Fruit fly (Drosophila melanogaster) whole organism, embryonic: ENCODE results near the gene Usp14.

Source experiments
- Aef1 ChIP-seq: fragments of 200-800 bp; sonication (Bioruptor generic); IDR thresholded peaks from 3 replicates; pipeline ENCODE4 v1.3.6; 2022; ENCODE audit warnings: missing biosample characterization, missing genetic modification characterization
- Asciz ChIP-seq: fragments of 200-800 bp; sonication (Bioruptor generic); optimal IDR thresholded peaks from 2 replicates; lab custom pipeline; 2017; ENCODE audit warnings: missing biosample characterization, mild to moderate bottlenecking, missing genetic modification characterization, missing genetic modification reagents
- Blimp-1 ChIP-seq: fragments of 200-800 bp; sonication (Bioruptor generic); optimal IDR thresholded peaks from 3 replicates; lab custom pipeline; 2018; ENCODE audit warnings: missing biosample characterization, missing genetic modification characterization, mild to moderate bottlenecking, moderate library complexity, missing genetic modification reagents
- CG11504 ChIP-seq: fragments of 200-800 bp; sonication (Bioruptor generic); optimal IDR thresholded peaks from 3 replicates; lab custom pipeline; 2019; ENCODE audit warnings: missing biosample characterization, mild to moderate bottlenecking, missing genetic modification characterization, moderate library complexity
- CG13424 ChIP-seq: fragments of 200-800 bp; sonication (Bioruptor generic); optimal IDR thresholded peaks from 2 replicates; lab custom pipeline; 2019; ENCODE audit warnings: missing biosample characterization, mild to moderate bottlenecking, missing genetic modification characterization, moderate library complexity
- CG14441 ChIP-seq: fragments of 200-800 bp; sonication (Bioruptor generic); IDR thresholded peaks from 2 replicates; pipeline ENCODE4 v1.3.6; 2022; ENCODE audit warnings: missing biosample characterization, missing genetic modification characterization
- CG14860 ChIP-seq: fragments of 200-800 bp; sonication (Bioruptor generic); IDR thresholded peaks from 3 replicates; pipeline ENCODE4 v1.3.6; 2022; ENCODE audit warnings: missing biosample characterization, missing genetic modification characterization; ENCODE audit not compliant: partially characterized antibody
- CG15514 ChIP-seq: fragments of 200-800 bp; sonication (Bioruptor generic); optimal IDR thresholded peaks from 3 replicates; lab custom pipeline; 2017; ENCODE audit warnings: missing biosample characterization, missing genetic modification characterization, mild to moderate bottlenecking, moderate library complexity, missing genetic modification reagents
- CG15696 ChIP-seq: fragments of 200-800 bp; sonication (Bioruptor generic); optimal IDR thresholded peaks from 2 replicates; lab custom pipeline; 2019; ENCODE audit warnings: missing biosample characterization, mild to moderate bottlenecking, missing genetic modification characterization, moderate library complexity
- CG16815 ChIP-seq: fragments of 200-800 bp; sonication (Bioruptor generic); optimal IDR thresholded peaks from 3 replicates; lab custom pipeline; 2017; ENCODE audit warnings: missing biosample characterization, mild to moderate bottlenecking, missing genetic modification characterization
- CG1792 ChIP-seq: fragments of 200-800 bp; sonication (Bioruptor generic); optimal IDR thresholded peaks from 2 replicates; lab custom pipeline; 2016; ENCODE audit warnings: missing biosample characterization, missing genetic modification characterization
- CG18764 ChIP-seq: fragments of 200-800 bp; sonication (Bioruptor generic); optimal IDR thresholded peaks from 3 replicates; lab custom pipeline; 2016; ENCODE audit warnings: missing biosample characterization, missing genetic modification characterization
- CG2129 ChIP-seq: fragments of 200-800 bp; sonication (Bioruptor generic); IDR thresholded peaks from 2 replicates; pipeline ENCODE4 v1.3.6; 2022; ENCODE audit warnings: missing biosample characterization, missing genetic modification characterization; ENCODE audit not compliant: partially characterized antibody
- CG4360 ChIP-seq: fragments of 200-800 bp; sonication (Bioruptor generic); IDR thresholded peaks from 2 replicates; pipeline ENCODE4 v1.3.6; 2022; ENCODE audit warnings: missing biosample characterization, missing genetic modification characterization
- CG6765 ChIP-seq: fragments of 200-800 bp; sonication (Bioruptor generic); optimal IDR thresholded peaks from 3 replicates; lab custom pipeline; 2017; ENCODE audit warnings: missing biosample characterization, mild to moderate bottlenecking, missing genetic modification characterization
- CG6791 ChIP-seq: fragments of 200-800 bp; sonication (Bioruptor generic); IDR thresholded peaks from 3 replicates; pipeline ENCODE4 v1.3.6; 2022; ENCODE audit warnings: missing biosample characterization, missing genetic modification characterization; ENCODE audit not compliant: partially characterized antibody
- CG8281 ChIP-seq: fragments of 200-800 bp; sonication (Bioruptor generic); optimal IDR thresholded peaks from 2 replicates; lab custom pipeline; 2018; ENCODE audit warnings: missing biosample characterization, mild to moderate bottlenecking, missing genetic modification characterization, moderate library complexity
- CG9215 ChIP-seq: fragments of 200-800 bp; sonication (Bioruptor generic); IDR thresholded peaks from 2 replicates; pipeline ENCODE4 v1.3.6; 2022; ENCODE audit warnings: missing biosample characterization, missing genetic modification characterization
- CG9817 ChIP-seq: fragments of 200-800 bp; sonication (Bioruptor generic); optimal IDR thresholded peaks from 2 replicates; lab custom pipeline; 2018; ENCODE audit warnings: missing biosample characterization, mild to moderate bottlenecking, missing genetic modification characterization, moderate library complexity
- CTCF ChIP-seq: fragments of 200-800 bp; sonication (Bioruptor generic); optimal IDR thresholded peaks from 2 replicates; lab custom pipeline; 2017; ENCODE audit warnings: missing biosample characterization, mild to moderate bottlenecking, missing genetic modification characterization, moderate library complexity
- CkIIα-i1 ChIP-seq: fragments of 200-800 bp; sonication (Bioruptor generic); IDR thresholded peaks from 2 replicates; pipeline ENCODE4 v1.3.6; 2022; ENCODE audit warnings: missing biosample characterization, missing genetic modification characterization
- HLHmδ ChIP-seq: fragments of 200-800 bp; sonication (Bioruptor generic); optimal IDR thresholded peaks from 2 replicates; lab custom pipeline; 2018; ENCODE audit warnings: missing biosample characterization, mild to moderate bottlenecking, missing genetic modification characterization, moderate library complexity
- Hey ChIP-seq: fragments of 200-800 bp; sonication (Bioruptor generic); optimal IDR thresholded peaks from 3 replicates; lab custom pipeline; 2018; ENCODE audit warnings: missing biosample characterization, mild to moderate bottlenecking, missing genetic modification characterization
- Hmr ChIP-seq: fragments of 200-800 bp; sonication (Bioruptor generic); optimal IDR thresholded peaks from 3 replicates; lab custom pipeline; 2017; ENCODE audit warnings: mild to moderate bottlenecking, missing biosample characterization, missing genetic modification reagents, missing genetic modification characterization
- Hsf ChIP-seq: fragments of 200-800 bp; sonication (Bioruptor generic); optimal IDR thresholded peaks from 3 replicates; lab custom pipeline; 2016; ENCODE audit warnings: missing biosample characterization, missing genetic modification characterization
- Mad ChIP-seq: fragments of 200-800 bp; sonication (Bioruptor generic); optimal IDR thresholded peaks from 2 replicates; lab custom pipeline; 2016; ENCODE audit warnings: missing biosample characterization, missing genetic modification characterization
- Max ChIP-seq: fragments of 200-800 bp; sonication (Bioruptor generic); optimal IDR thresholded peaks from 2 replicates; lab custom pipeline; 2016; ENCODE audit warnings: missing biosample characterization, mild to moderate bottlenecking, missing genetic modification characterization
- NFAT ChIP-seq: fragments of 200-800 bp; sonication (Bioruptor generic); IDR thresholded peaks from 2 replicates; pipeline ENCODE4 v1.3.6; 2022; ENCODE audit warnings: missing biosample characterization, missing genetic modification characterization
- NK7.1 ChIP-seq: fragments of 200-800 bp; sonication (Bioruptor generic); optimal IDR thresholded peaks from 3 replicates; lab custom pipeline; 2016; ENCODE audit warnings: missing biosample characterization, missing genetic modification characterization
- Rx ChIP-seq: fragments of 200-800 bp; sonication (Bioruptor generic); IDR thresholded peaks from 2 replicates; pipeline ENCODE4 v1.3.6; 2022; ENCODE audit warnings: missing biosample characterization, missing genetic modification characterization
- Sry-δ ChIP-seq: fragments of 200-800 bp; sonication (Bioruptor generic); optimal IDR thresholded peaks from 2 replicates; lab custom pipeline; 2016; ENCODE audit warnings: missing biosample characterization, missing genetic modification characterization
- Xrp1 ChIP-seq: fragments of 200-800 bp; sonication (Bioruptor generic); IDR thresholded peaks from 2 replicates; pipeline ENCODE4 v1.3.6; 2022; ENCODE audit warnings: missing biosample characterization, missing genetic modification characterization
- ap ChIP-seq: fragments of 200-800 bp; sonication (Bioruptor generic); IDR thresholded peaks from 2 replicates; pipeline ENCODE4 v1.3.6; 2022; ENCODE audit warnings: missing biosample characterization, missing genetic modification characterization
- ara ChIP-seq: fragments of 200-800 bp; sonication (Bioruptor generic); IDR thresholded peaks from 2 replicates; pipeline ENCODE4 v1.3.6; 2022; ENCODE audit warnings: missing biosample characterization, missing genetic modification characterization
- caup ChIP-seq: fragments of 200-800 bp; sonication (Bioruptor generic); optimal IDR thresholded peaks from 3 replicates; lab custom pipeline; 2017; ENCODE audit warnings: missing biosample characterization, mild to moderate bottlenecking, missing genetic modification characterization, moderate library complexity; ENCODE audit not compliant: severe bottlenecking
- chn ChIP-seq: fragments of 200-800 bp; sonication (Bioruptor generic); optimal IDR thresholded peaks from 2 replicates; lab custom pipeline; 2016; ENCODE audit warnings: missing biosample characterization, missing genetic modification characterization
- ci ChIP-seq: fragments of 200-800 bp; sonication (Bioruptor generic); IDR thresholded peaks from 3 replicates; pipeline ENCODE4 v1.3.6; 2022; ENCODE audit warnings: missing biosample characterization, missing genetic modification characterization
- dm ChIP-seq: fragments of 200-800 bp; sonication (Bioruptor generic); optimal IDR thresholded peaks from 3 replicates; lab custom pipeline; 2016; ENCODE audit warnings: missing biosample characterization, missing genetic modification characterization
- fd64A ChIP-seq: fragments of 200-800 bp; sonication (Bioruptor generic); optimal IDR thresholded peaks from 3 replicates; lab custom pipeline; 2018; ENCODE audit warnings: missing biosample characterization, mild to moderate bottlenecking, missing genetic modification characterization
- gro ChIP-seq: fragments of 200-800 bp; sonication (Bioruptor generic); optimal IDR thresholded peaks from 2 replicates; lab custom pipeline; 2016; ENCODE audit warnings: missing biosample characterization, missing genetic modification characterization
- gsb-n ChIP-seq: fragments of 200-800 bp; sonication (Bioruptor generic); optimal IDR thresholded peaks from 3 replicates; lab custom pipeline; 2018; ENCODE audit warnings: missing biosample characterization, mild to moderate bottlenecking, missing genetic modification characterization
- ind ChIP-seq: fragments of 200-800 bp; sonication (Bioruptor generic); optimal IDR thresholded peaks from 3 replicates; lab custom pipeline; 2016; ENCODE audit warnings: missing biosample characterization, missing genetic modification characterization
- lbe ChIP-seq: fragments of 200-800 bp; sonication (Bioruptor generic); optimal IDR thresholded peaks from 2 replicates; lab custom pipeline; 2016; ENCODE audit warnings: missing biosample characterization, mild to moderate bottlenecking, missing genetic modification characterization
- lilli ChIP-seq: fragments of 200-800 bp; sonication (Bioruptor generic); optimal IDR thresholded peaks from 3 replicates; lab custom pipeline; 2016; ENCODE audit warnings: missing biosample characterization, missing genetic modification characterization
- sens-2 ChIP-seq: fragments of 200-800 bp; sonication (Bioruptor generic); IDR thresholded peaks from 2 replicates; pipeline ENCODE4 v1.3.6; 2022; ENCODE audit warnings: missing biosample characterization, missing genetic modification characterization
- seq ChIP-seq: fragments of 200-800 bp; sonication (Bioruptor generic); IDR thresholded peaks from 2 replicates; pipeline ENCODE4 v1.3.6; 2022; ENCODE audit warnings: missing biosample characterization, missing genetic modification characterization
- sob ChIP-seq: fragments of 200-800 bp; sonication (Bioruptor generic); IDR thresholded peaks from 2 replicates; pipeline ENCODE4 v1.3.6; 2022; ENCODE audit warnings: missing biosample characterization, missing genetic modification characterization
- trem ChIP-seq: fragments of 200-800 bp; optimal IDR thresholded peaks from 3 replicates; lab custom pipeline; 2019; ENCODE audit warnings: missing biosample characterization, mild to moderate bottlenecking, missing genetic modification characterization, moderate library complexity
- twi ChIP-seq: fragments of 200-800 bp; optimal IDR thresholded peaks from 2 replicates; lab custom pipeline; 2019; ENCODE audit warnings: missing biosample characterization, mild to moderate bottlenecking, missing genetic modification characterization, moderate library complexity
- zfh2 ChIP-seq: fragments of 200-800 bp; sonication (Bioruptor generic); optimal IDR thresholded peaks from 2 replicates; lab custom pipeline; 2016; ENCODE audit warnings: missing biosample characterization, missing genetic modification characterization

Gene Usp14

DNA sequence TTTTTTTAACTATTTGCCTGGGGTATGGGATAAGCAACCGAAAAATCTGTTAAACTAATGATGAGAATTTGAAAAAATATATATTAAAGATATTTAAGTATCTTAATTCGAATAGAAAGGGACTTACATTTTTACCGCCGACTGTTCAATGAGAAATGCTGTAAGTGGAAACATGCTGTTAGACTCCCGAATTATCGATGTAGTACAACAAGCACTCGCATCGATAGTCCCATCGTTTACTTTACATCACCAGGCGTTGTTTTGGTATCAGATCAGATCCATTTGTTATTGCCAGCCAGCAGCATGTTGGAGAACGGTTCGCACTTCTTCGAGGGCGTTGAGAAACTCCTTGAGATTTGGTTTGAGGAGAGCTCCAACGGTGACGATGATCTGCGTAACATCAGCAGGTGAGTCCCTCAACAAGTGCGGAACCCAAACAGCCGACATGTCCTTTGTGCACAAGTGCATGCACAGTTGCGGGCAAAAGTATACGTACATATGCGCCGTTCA lies 25.1 kb upstream of the Usp14 start, which contains the start of gene SamDC (continued):
- TF ChIP-seq lbe (GFP tag; lab: Kevin White, UChicago) (peak; percentile 13), CG6791 (GFP tag; lab: Robert Waterston, UW) (peak; percentile 87), CG9817 (tag; lab: Kevin White, UChicago) (peak; percentile 29), sob (peak; percentile 65; the same call in 1 of the 2 replicates), Blimp-1 (GFP tag; lab: Kevin White, UChicago) (no peak), Mad (peak; percentile 4), CG15514 (GFP tag; lab: Kevin White, UChicago) (peak; percentile 80), seq (GFP tag; lab: Robert Waterston, UW) (no peak), NFAT (GFP tag; lab: Robert Waterston, UW) (peak; percentile 71; the same call in 1 of the 2 replicates), CTCF (GFP tag; lab: Kevin White, UChicago) (no peak), Xrp1 (peak; percentile 32; the same call in 1 of the 2 replicates), ci (GFP tag; lab: Robert Waterston, UW) (peak; percentile 66; the same call in 2 of the 3 replicates), CG4360 (GFP tag; lab: Robert Waterston, UW) (0 out of 2 replicates have a peak, but pooled peaks have one; percentile 31), twi (tag; lab: Kevin White, UChicago) (peak; percentile 17), CG2129 (peak; percentile 57; the same call in 1 of the 2 replicates), CkIIα-i1 (GFP tag; lab: Robert Waterston, UW) (no peak), CG1792 (GFP tag; lab: Kevin White, UChicago) (no peak), chn (GFP tag; lab: Kevin White, UChicago) (peak; percentile 10), NK7.1 (GFP tag; lab: Kevin White, UChicago) (peak; percentile 27), Sry-δ (GFP tag; lab: Kevin White, UChicago) (peak; percentile 92), HLHmδ (GFP tag; lab: Kevin White, UChicago) (peak; percentile 46), CG15696 (tag; lab: Kevin White, UChicago) (peak; percentile 23), CG14441 (GFP tag; lab: Robert Waterston, UW) (peak; percentile 5; the same call in 1 of the 2 replicates), Hmr (GFP tag; lab: Kevin White, UChicago) (peak; percentile 75), gsb-n (tag; lab: Kevin White, UChicago) (peak; percentile 24), Asciz (GFP tag; lab: Kevin White, UChicago) (no peak), CG13424 (tag; lab: Kevin White, UChicago) (peak; percentile 59), caup (peak; percentile 45), Rx (GFP tag; lab: Robert Waterston, UW) (no peak), ind (GFP tag; lab: Kevin White, UChicago) (peak; percentile 25), CG11504 (tag; lab: Kevin White, UChicago) (peak; percentile 73), Hey (no peak), fd64A (GFP tag; lab: Kevin White, UChicago) (no peak), trem (tag; lab: Kevin White, UChicago) (peak; percentile 45), ap (GFP tag; lab: Robert Waterston, UW) (no peak), CG18764 (GFP tag; lab: Kevin White, UChicago) (peak; percentile 5), sens-2 (GFP tag; lab: Robert Waterston, UW) (no peak), dm (GFP tag; lab: Kevin White, UChicago) (peak; percentile 65), gro (GFP tag; lab: Kevin White, UChicago) (peak; percentile 52), zfh2 (GFP tag; lab: Kevin White, UChicago) (peak; percentile 27), Aef1 (peak; percentile 24; the same call in 1 of the 3 replicates), CG14860 (GFP tag; lab: Robert Waterston, UW) (peak; percentile 61), Hsf (peak; percentile 36), CG9215 (no peak), Max (GFP tag; lab: Kevin White, UChicago) (peak; percentile 4), CG6765 (GFP tag; lab: Kevin White, UChicago) (peak; percentile 31), ara (peak; percentile 58; the same call in 1 of the 2 replicates), lilli (GFP tag; lab: Kevin White, UChicago) (peak; percentile 52), CG16815 (peak; percentile 7), CG8281 (tag; lab: Kevin White, UChicago) (no peak)
